Worm (Caenorhabditis elegans) whole organism, L4 larva: Measurements from ENCODE around the gene ZK507.1.

ENCODE experiments used
- F37D6.2 ChIP-seq: sonication (generic microtip); optimal IDR thresholded peaks from 2 replicates; lab custom pipeline; 2016; ENCODE audit warnings: mild to moderate bottlenecking, missing genetic modification characterization, missing compliant biosample characterization
- Y105C5A.15 ChIP-seq: fragments of 200-800 bp; sonication (Bioruptor generic); IDR thresholded peaks from 2 replicates; pipeline ENCODE4 v1.3.6; 2022; ENCODE audit warnings: missing genetic modification characterization, missing compliant biosample characterization
- Y75B8A.6 ChIP-seq: fragments of 200-800 bp; sonication (Bioruptor generic); IDR thresholded peaks from 2 replicates; pipeline ENCODE4 v1.3.6; 2022; ENCODE audit warnings: missing genetic modification reagents, missing genetic modification characterization, missing compliant biosample characterization
- ZK337.2 ChIP-seq: fragments of 200-800 bp; sonication (Bioruptor generic); IDR thresholded peaks from 2 replicates; pipeline ENCODE4 v1.3.6; 2022; ENCODE audit warnings: missing genetic modification reagents, missing genetic modification characterization, missing compliant biosample characterization
- arid-1 ChIP-seq: fragments of 200-800 bp; sonication (Bioruptor generic); conservative IDR thresholded peaks from 2 replicates; pipeline ENCODE4 v1.3.6; 2022; ENCODE audit warnings: missing genetic modification reagents, missing genetic modification characterization, missing compliant biosample characterization
- ceh-44 ChIP-seq: fragments of 200-800 bp; sonication (Bioruptor generic); IDR thresholded peaks from 2 replicates; pipeline ENCODE4 v1.3.6; 2022; ENCODE audit warnings: missing genetic modification reagents, missing genetic modification characterization, missing compliant biosample characterization
- ceh-62 ChIP-seq: sonication (generic microtip); optimal IDR thresholded peaks from 2 replicates; lab custom pipeline; 2017; ENCODE audit warnings: missing biosample characterization, missing genetic modification characterization
- ceh-82 ChIP-seq: sonication (generic microtip); optimal IDR thresholded peaks from 2 replicates; lab custom pipeline; 2017; ENCODE audit warnings: missing biosample characterization, missing genetic modification characterization
- cey-2 ChIP-seq: sonication (generic microtip); optimal IDR thresholded peaks from 3 replicates; lab custom pipeline; 2017; ENCODE audit warnings: missing genetic modification characterization, mild to moderate bottlenecking, missing compliant biosample characterization, antibody characterized with exemption, borderline replicate concordance; ENCODE audit not compliant: insufficient read depth
- ctbp-1 ChIP-seq: fragments of 200-800 bp; sonication (Bioruptor generic); IDR thresholded peaks from 2 replicates; pipeline ENCODE4 v1.3.6; 2022; ENCODE audit warnings: missing genetic modification reagents, missing genetic modification characterization, missing compliant biosample characterization
- daf-12 ChIP-seq: fragments of 150-350 bp; optimal IDR thresholded peaks from 2 replicates; lab custom pipeline; 2014; ENCODE audit warnings: missing biosample characterization, missing genetic modification reagents, missing genetic modification characterization
- dmd-6 ChIP-seq: fragments of 200-800 bp; sonication (Bioruptor generic); IDR thresholded peaks from 2 replicates; pipeline ENCODE4 v1.3.6; 2022; ENCODE audit warnings: missing genetic modification reagents, missing genetic modification characterization, missing compliant biosample characterization
- dve-1 ChIP-seq: sonication (generic microtip); optimal IDR thresholded peaks from 2 replicates; lab custom pipeline; 2017; ENCODE audit warnings: antibody characterized with exemption, mild to moderate bottlenecking, missing genetic modification characterization, missing compliant biosample characterization; ENCODE audit not compliant: insufficient read depth
- egl-27 ChIP-seq: sonication (generic microtip); optimal IDR thresholded peaks from 3 replicates; lab custom pipeline; 2017; ENCODE audit warnings: missing biosample characterization, missing genetic modification reagents, missing genetic modification characterization
- fos-1 ChIP-seq: fragments of 150-350 bp; optimal IDR thresholded peaks from 2 replicates; lab custom pipeline; 2014; ENCODE audit warnings: missing biosample characterization, missing genetic modification characterization
- hlh-11 ChIP-seq: fragments of 200-800 bp; sonication (Bioruptor generic); optimal IDR thresholded peaks from 2 replicates; lab custom pipeline; 2018; ENCODE audit warnings: mild to moderate bottlenecking, missing genetic modification characterization, missing compliant biosample characterization
- hlh-30 ChIP-seq: sonication (generic microtip); optimal IDR thresholded peaks from 2 replicates; lab custom pipeline; 2017; ENCODE audit warnings: antibody characterized with exemption, mild to moderate bottlenecking, missing genetic modification characterization, missing compliant biosample characterization; ENCODE audit not compliant: insufficient read depth
- lim-7 ChIP-seq: fragments of 200-800 bp; sonication (Bioruptor generic); IDR thresholded peaks from 2 replicates; pipeline ENCODE4 v1.3.6; 2022; ENCODE audit warnings: missing genetic modification characterization, missing compliant biosample characterization
- lin-1 ChIP-seq: fragments of 200-800 bp; sonication (Bioruptor generic); IDR thresholded peaks from 2 replicates; pipeline ENCODE4 v1.3.6; 2022; ENCODE audit warnings: missing genetic modification reagents, missing genetic modification characterization, missing compliant biosample characterization
- lin-13 ChIP-seq: fragments of 150-350 bp; optimal IDR thresholded peaks from 2 replicates; lab custom pipeline; 2014; ENCODE audit warnings: missing biosample characterization, missing genetic modification reagents, missing genetic modification characterization
- lin-15B ChIP-seq: fragments of 150-350 bp; sonication (generic microtip); optimal IDR thresholded peaks from 3 replicates; lab custom pipeline; 2014; ENCODE audit warnings: missing biosample characterization, missing genetic modification characterization
- lir-3 ChIP-seq: sonication (generic microtip); optimal IDR thresholded peaks from 2 replicates; lab custom pipeline; 2016; ENCODE audit warnings: mild to moderate bottlenecking, missing genetic modification characterization, missing compliant biosample characterization
- madf-5 ChIP-seq, 2 experiments: fragments of 200-800 bp; sonication (Bioruptor generic); IDR thresholded peaks; 2 replicates each; pipeline ENCODE4 v1.3.6; 2022; ENCODE audit warnings: missing compliant biosample characterization in 2 of 2, missing genetic modification characterization in 2 of 2
- mdl-1 ChIP-seq, 2 experiments: fragments of 150-350 bp in 1 of 2; sonication (generic microtip) in 1 of 2; optimal IDR thresholded peaks; 2 replicates each; lab custom pipeline; 2014 to 2017; ENCODE audit warnings: missing biosample characterization in 2 of 2, missing genetic modification characterization in 2 of 2
- mdt-29 ChIP-seq: fragments of 200-800 bp; sonication (Bioruptor generic); IDR thresholded peaks from 2 replicates; pipeline ENCODE4 v1.3.6; 2022; ENCODE audit warnings: missing genetic modification reagents, missing genetic modification characterization, missing compliant biosample characterization
- mxl-2 ChIP-seq: fragments of 200-800 bp; sonication (Bioruptor generic); conservative IDR thresholded peaks from 2 replicates; pipeline ENCODE4 v1.3.6; 2022; ENCODE audit warnings: missing genetic modification reagents, missing genetic modification characterization, missing compliant biosample characterization
- mxl-3 ChIP-seq: fragments of 200-800 bp; sonication (Bioruptor generic); optimal IDR thresholded peaks from 2 replicates; lab custom pipeline; 2018; ENCODE audit warnings: mild to moderate bottlenecking, missing genetic modification characterization, missing compliant biosample characterization
- nhr-102 ChIP-seq: sonication (generic microtip); optimal IDR thresholded peaks from 2 replicates; lab custom pipeline; 2016; ENCODE audit warnings: mild to moderate bottlenecking, missing genetic modification characterization, moderate library complexity, missing compliant biosample characterization
- nhr-111 ChIP-seq: fragments of 200-800 bp; sonication (Bioruptor generic); optimal IDR thresholded peaks from 2 replicates; lab custom pipeline; 2018; ENCODE audit warnings: mild to moderate bottlenecking, missing genetic modification characterization, missing compliant biosample characterization
- nhr-28 ChIP-seq: fragments of 150-350 bp; optimal IDR thresholded peaks from 2 replicates; lab custom pipeline; 2014; ENCODE audit warnings: missing biosample characterization, missing genetic modification characterization
- nhr-42 ChIP-seq: fragments of 200-800 bp; sonication (Bioruptor generic); IDR thresholded peaks from 2 replicates; pipeline ENCODE4 v1.3.6; 2022; ENCODE audit warnings: missing genetic modification characterization, missing compliant biosample characterization
- pha-4 ChIP-seq, 2 experiments: fragments of 150-350 bp in 1 of 2; fragments of 200-800 bp in 1 of 2; sonication (Bioruptor generic) in 1 of 2; IDR thresholded peaks in 1 of 2; optimal IDR thresholded peaks in 1 of 2; 2 replicates each; pipeline versions ENCODE4 v1.3.6 to Lab custom; 2014 to 2022; ENCODE audit warnings: missing genetic modification characterization in 2 of 2, missing genetic modification reagents in 2 of 2, missing biosample characterization in 1 of 2, missing compliant biosample characterization in 1 of 2
- php-3 ChIP-seq: fragments of 200-800 bp; sonication (Bioruptor generic); IDR thresholded peaks from 2 replicates; pipeline ENCODE4 v1.3.6; 2022; ENCODE audit warnings: missing genetic modification reagents, missing genetic modification characterization, missing compliant biosample characterization
- sdz-12 ChIP-seq: fragments of 200-800 bp; sonication (Bioruptor generic); optimal IDR thresholded peaks from 2 replicates; lab custom pipeline; 2018; ENCODE audit warnings: mild to moderate bottlenecking, missing genetic modification characterization, missing compliant biosample characterization
- spr-3 ChIP-seq: fragments of 200-800 bp; sonication (Bioruptor generic); optimal IDR thresholded peaks from 2 replicates; lab custom pipeline; 2018; ENCODE audit warnings: mild to moderate bottlenecking, missing genetic modification characterization, missing compliant biosample characterization
- tag-97 ChIP-seq: fragments of 200-800 bp; sonication (Bioruptor generic); IDR thresholded peaks from 2 replicates; pipeline ENCODE4 v1.3.6; 2022; ENCODE audit warnings: missing genetic modification characterization, missing compliant biosample characterization
- unc-130 ChIP-seq: sonication (generic microtip); optimal IDR thresholded peaks from 2 replicates; lab custom pipeline; 2016; ENCODE audit warnings: missing genetic modification reagents, missing genetic modification characterization, missing compliant biosample characterization
- vab-7 ChIP-seq: fragments of 200-800 bp; sonication (Bioruptor generic); IDR thresholded peaks from 2 replicates; pipeline ENCODE4 v1.3.6; 2022; ENCODE audit warnings: missing genetic modification reagents, missing genetic modification characterization, missing compliant biosample characterization
- zag-1 ChIP-seq: fragments of 150-350 bp; optimal IDR thresholded peaks from 2 replicates; lab custom pipeline; 2014; ENCODE audit warnings: missing biosample characterization, missing genetic modification characterization
- zip-11 ChIP-seq: fragments of 200-800 bp; sonication (Bioruptor generic); IDR thresholded peaks from 2 replicates; pipeline ENCODE4 v1.3.6; 2022; ENCODE audit warnings: missing genetic modification characterization, missing compliant biosample characterization
- zip-2 ChIP-seq: fragments of 150-350 bp; optimal IDR thresholded peaks from 2 replicates; lab custom pipeline; 2014; ENCODE audit warnings: missing biosample characterization, missing genetic modification characterization
- ztf-7 ChIP-seq: fragments of 150-350 bp; optimal IDR thresholded peaks from 2 replicates; lab custom pipeline; 2014; ENCODE audit warnings: missing biosample characterization, missing genetic modification characterization

The ZK507.1 gene

ce11 chrIII:9058959-9059534 lies 42.1 kb downstream of the ZK507.1 start, which contains the start of gene gst-1 (continued):
- TF ChIP-seq dve-1 (tag; lab: Kevin White, UChicago), result peak; percentile 80
- TF ChIP-seq Y75B8A.6 (GFP tag; lab: Robert Waterston, UW), result no peak
- TF ChIP-seq ZK337.2 (GFP tag; lab: Robert Waterston, UW), result no peak

ce11 chrIII:9054414-9055147 lies 46.5 kb downstream of the ZK507.1 start, which contains the start of gene cls-2:
Gene cls-2, plus strand, starts transcription at chrIII:9055048.
- TF ChIP-seq dmd-6 (GFP tag; lab: Robert Waterston, UW) (0 out of 2 replicates have a peak, but pooled peaks have one; percentile 7), ctbp-1 (GFP tag; lab: Robert Waterston, UW) (0 out of 2 replicates have a peak, but pooled peaks have one; percentile 14), lim-7 (GFP tag; lab: Robert Waterston, UW) (peak; percentile 23; the same call in 1 of the 2 replicates), ceh-82 (tag; lab: Kevin White, UChicago) (no peak), egl-27 (no peak), cey-2 (tag; lab: Kevin White, UChicago) (no peak)

ce11 chrIII:9053740-9054252 lies 47.3 kb downstream of the ZK507.1 start, which contains the start of gene R107.5:
Gene R107.5, minus strand, starts transcription at chrIII:9053790.
- TF ChIP-seq nhr-111 (GFP tag; lab: Kevin White, UChicago), result peak; percentile 97
- peak; percentile 94 for TF ChIP-seq dve-1 (tag; lab: Kevin White, UChicago)
- peak; percentile 100 for TF ChIP-seq mdt-29 (GFP tag; lab: Robert Waterston, UW)
- TF ChIP-seq Y105C5A.15 (GFP tag; lab: Robert Waterston, UW), result 0 out of 2 replicates have a peak, but pooled peaks have one; percentile 66
- peak; percentile 89; the same call in 1 of the 2 replicates for TF ChIP-seq nhr-42 (GFP tag; lab: Robert Waterston, UW)
- peak; percentile 97 for TF ChIP-seq sdz-12
- TF ChIP-seq unc-130 (GFP tag; lab: Kevin White, UChicago), result no peak
- peak; percentile 97 for TF ChIP-seq pha-4 (GFP tag; IDR thresholded peaks at IDR 0.05; lab: Robert Waterston, UW)
- peak; percentile 26 for TF ChIP-seq pha-4 (tag; optimal IDR thresholded peaks at IDR 0.05; lab: Kevin White, UChicago)
- peak; percentile 87 for TF ChIP-seq vab-7 (GFP tag; lab: Robert Waterston, UW)
- peak; percentile 64 for TF ChIP-seq zip-2 (tag; lab: Kevin White, UChicago)
- TF ChIP-seq lim-7 (GFP tag; lab: Robert Waterston, UW), result peak; percentile 67; the same call in 1 of the 2 replicates
- peak; percentile 56; the same call in 1 of the 2 replicates for TF ChIP-seq mxl-2 (GFP tag; lab: Robert Waterston, UW)
- peak; percentile 89 for TF ChIP-seq spr-3 (GFP tag; lab: Kevin White, UChicago)
- peak; percentile 82 for TF ChIP-seq F37D6.2 (tag; lab: Kevin White, UChicago)
- 0 out of 2 replicates have a peak, but pooled peaks have one; percentile 13 for TF ChIP-seq zip-11 (GFP tag; lab: Robert Waterston, UW)
- peak; percentile 21 for TF ChIP-seq ztf-7 (tag; lab: Kevin White, UChicago)
- no peak for TF ChIP-seq fos-1 (tag; lab: Kevin White, UChicago)
- TF ChIP-seq hlh-30 (tag; lab: Kevin White, UChicago), result peak; percentile 97
- peak; percentile 86 to 98 for TF ChIP-seq mdl-1 (tag; optimal IDR thresholded peaks at IDR 0.05; lab: Kevin White, UChicago)
- TF ChIP-seq mxl-3 (GFP tag; lab: Kevin White, UChicago), result peak; percentile 97
- peak; percentile 91 for TF ChIP-seq arid-1 (GFP tag; lab: Robert Waterston, UW)
- TF ChIP-seq ceh-62 (tag; lab: Kevin White, UChicago), result no peak
- TF ChIP-seq ceh-44 (GFP tag; lab: Robert Waterston, UW), result no peak
- TF ChIP-seq nhr-102, result peak; percentile 94
- 0 out of 2 replicates have a peak, but pooled peaks have one; percentile 53 for TF ChIP-seq ZK337.2 (GFP tag; lab: Robert Waterston, UW)
- no peak for TF ChIP-seq daf-12 (tag; lab: Kevin White, UChicago)
- TF ChIP-seq zag-1 (tag; lab: Kevin White, UChicago), result no peak
- peak; percentile 87 for TF ChIP-seq ctbp-1 (GFP tag; lab: Robert Waterston, UW)
- no peak for TF ChIP-seq lin-15B
- TF ChIP-seq lin-13 (GFP tag; lab: Kevin White, UChicago), result peak; percentile 83
- peak; percentile 75 for TF ChIP-seq nhr-28 (tag; lab: Kevin White, UChicago)
- TF ChIP-seq lir-3 (tag; lab: Kevin White, UChicago), result no peak
- peak; percentile 47 to 79; a peak in 2 of 4 replicates for TF ChIP-seq madf-5 (GFP tag; IDR thresholded peaks at IDR 0.05; lab: Robert Waterston, UW)
- 0 out of 2 replicates have a peak, but pooled peaks have one; percentile 38 for TF ChIP-seq tag-97
- TF ChIP-seq php-3 (GFP tag; lab: Robert Waterston, UW), result peak; percentile 92
- TF ChIP-seq hlh-11, result peak; percentile 99
- TF ChIP-seq lin-1 (GFP tag; lab: Robert Waterston, UW), result peak; percentile 92
